Worm (Caenorhabditis elegans): ENCODE data around the gene K12H6.9.

DNA sequence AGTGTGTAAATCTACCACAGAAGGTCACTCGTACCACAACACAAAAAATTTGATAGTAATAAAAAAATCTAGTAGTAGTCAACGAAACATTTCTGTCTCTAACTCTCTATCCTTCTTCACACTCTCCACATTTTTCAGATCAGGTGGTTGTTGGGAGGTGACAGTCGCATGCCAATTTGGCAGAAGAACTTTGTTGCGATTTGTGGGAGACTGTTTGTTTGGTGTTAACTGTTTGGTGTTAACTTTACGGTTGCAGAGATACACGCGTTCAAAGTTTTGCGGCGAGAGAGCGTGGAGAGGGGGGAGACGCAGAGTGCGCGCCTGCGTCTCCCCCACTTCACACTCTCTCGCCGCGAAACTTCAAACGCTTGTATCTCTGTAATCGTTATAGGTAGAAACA, 19.3 kb upstream of the K12H6.9 start:
- TF ChIP-seq aptf-2 (GFP tag; conservative IDR thresholded peaks at IDR 0.05) (no peak), nhr-90 (tag; optimal IDR thresholded peaks at IDR 0.05) (no peak), ama-1 (optimal IDR thresholded peaks at IDR 0.05) (no peak), ama-1 (GFP tag; optimal IDR thresholded peaks at IDR 0.05) (no peak), F55B11.4 (tag; optimal IDR thresholded peaks at IDR 0.05; ENCODE audit: borderline replicate concordance, insufficient read depth) (no peak), ztf-28 (GFP tag; IDR thresholded peaks at IDR 0.05) (no peak)
